Worm (Caenorhabditis elegans) whole organism, L2 larva: Measurements from ENCODE around the gene K02A6.3.

ENCODE experiments used
- C34F6.9 ChIP-seq: fragments of 150-350 bp; optimal IDR thresholded peaks from 2 replicates; lab custom pipeline; 2014; ENCODE audit warnings: missing biosample characterization, missing genetic modification characterization
- F13H6.1 ChIP-seq: sonication (generic microtip); optimal IDR thresholded peaks from 2 replicates; lab custom pipeline; 2016; ENCODE audit warnings: missing genetic modification characterization, missing compliant biosample characterization
- R02D3.7 ChIP-seq: fragments of 150-350 bp; optimal IDR thresholded peaks from 2 replicates; lab custom pipeline; 2014; ENCODE audit warnings: missing biosample characterization, missing genetic modification characterization
- Y55F3AM.14 ChIP-seq: fragments of 200-800 bp; sonication (Bioruptor generic); optimal IDR thresholded peaks from 2 replicates; lab custom pipeline; 2018; ENCODE audit warnings: mild to moderate bottlenecking, missing genetic modification characterization, missing compliant biosample characterization
- ZK546.5 ChIP-seq: sonication (generic microtip); optimal IDR thresholded peaks from 2 replicates; lab custom pipeline; 2017; ENCODE audit warnings: missing biosample characterization, missing genetic modification characterization
- alr-1 ChIP-seq: fragments of 150-350 bp; optimal IDR thresholded peaks from 2 replicates; lab custom pipeline; 2014; ENCODE audit warnings: missing biosample characterization, missing genetic modification characterization
- aly-2 ChIP-seq: fragments of 150-350 bp; optimal IDR thresholded peaks from 2 replicates; lab custom pipeline; 2014; ENCODE audit warnings: missing biosample characterization, missing genetic modification characterization
- ama-1 ChIP-seq: fragments of 150-350 bp; optimal IDR thresholded peaks from 2 replicates; lab custom pipeline; 2018; ENCODE audit warnings: inconsistent platforms
- blmp-1 ChIP-seq: sonication (generic microtip); optimal IDR thresholded peaks from 2 replicates; lab custom pipeline; 2017; ENCODE audit warnings: missing genetic modification characterization, mild to moderate bottlenecking, missing compliant biosample characterization, antibody characterized with exemption, moderate library complexity; ENCODE audit not compliant: insufficient read depth
- ceh-16 ChIP-seq: fragments of 150-350 bp; optimal IDR thresholded peaks from 2 replicates; lab custom pipeline; 2014; ENCODE audit warnings: missing biosample characterization, missing genetic modification characterization
- ceh-82 ChIP-seq: fragments of 150-350 bp; optimal IDR thresholded peaks from 2 replicates; lab custom pipeline; 2014; ENCODE audit warnings: missing biosample characterization, missing genetic modification characterization
- crh-2 ChIP-seq: sonication (generic microtip); optimal IDR thresholded peaks from 2 replicates; lab custom pipeline; 2017; ENCODE audit warnings: missing biosample characterization, missing genetic modification characterization
- dmd-4 ChIP-seq: sonication (generic microtip); optimal IDR thresholded peaks from 2 replicates; lab custom pipeline; 2017; ENCODE audit warnings: missing biosample characterization, missing genetic modification characterization
- egl-27 ChIP-seq: sonication (generic microtip); optimal IDR thresholded peaks from 3 replicates; lab custom pipeline; 2017; ENCODE audit warnings: missing biosample characterization, missing genetic modification reagents, missing genetic modification characterization
- elt-1 ChIP-seq: fragments of 150-350 bp; optimal IDR thresholded peaks from 2 replicates; lab custom pipeline; 2014; ENCODE audit warnings: missing biosample characterization, missing genetic modification characterization
- elt-3 ChIP-seq: sonication (generic microtip); optimal IDR thresholded peaks from 2 replicates; lab custom pipeline; 2017; ENCODE audit warnings: missing biosample characterization, missing genetic modification characterization
- fos-1 ChIP-seq: fragments of 150-350 bp; optimal IDR thresholded peaks from 2 replicates; lab custom pipeline; 2014; ENCODE audit warnings: missing biosample characterization, missing genetic modification characterization
- gmeb-1 ChIP-seq: fragments of 150-350 bp; optimal IDR thresholded peaks from 2 replicates; lab custom pipeline; 2014; ENCODE audit warnings: missing biosample characterization, missing genetic modification characterization
- lin-11 ChIP-seq: fragments of 150-350 bp; sonication (generic microtip); optimal IDR thresholded peaks from 2 replicates; lab custom pipeline; 2014; ENCODE audit warnings: missing biosample characterization, missing genetic modification characterization, inconsistent platforms, mixed read lengths
- lin-13 ChIP-seq: fragments of 150-350 bp; optimal IDR thresholded peaks from 2 replicates; lab custom pipeline; 2014; ENCODE audit warnings: missing biosample characterization, missing genetic modification reagents, missing genetic modification characterization
- lin-39 ChIP-seq: fragments of 150-350 bp; optimal IDR thresholded peaks from 2 replicates; lab custom pipeline; 2014; ENCODE audit warnings: missing biosample characterization, missing genetic modification reagents, missing genetic modification characterization
- lsy-2 ChIP-seq, 2 experiments: fragments of 150-350 bp in 1 of 2; sonication (generic microtip) in 1 of 2; optimal IDR thresholded peaks; 2 replicates each; lab custom pipeline; 2014 to 2017; ENCODE audit warnings: missing biosample characterization in 2 of 2, missing genetic modification characterization in 2 of 2
- mab-5 ChIP-seq: fragments of 150-350 bp; optimal IDR thresholded peaks from 2 replicates; lab custom pipeline; 2014; ENCODE audit warnings: missing biosample characterization, missing genetic modification characterization
- mbf-1 ChIP-seq: sonication (generic microtip); optimal IDR thresholded peaks from 2 replicates; lab custom pipeline; 2017; ENCODE audit warnings: missing biosample characterization, missing genetic modification characterization
- mdl-1 ChIP-seq, 2 experiments: fragments of 150-350 bp in 1 of 2; sonication (generic microtip) in 1 of 2; optimal IDR thresholded peaks; 2 replicates each; lab custom pipeline; 2017; ENCODE audit warnings: missing biosample characterization in 2 of 2, missing genetic modification characterization in 2 of 2
- nhr-10 ChIP-seq: sonication (generic microtip); optimal IDR thresholded peaks from 2 replicates; lab custom pipeline; 2017; ENCODE audit warnings: missing biosample characterization, missing genetic modification characterization
- nhr-11 ChIP-seq: fragments of 150-350 bp; optimal IDR thresholded peaks from 2 replicates; lab custom pipeline; 2014; ENCODE audit warnings: missing biosample characterization, missing genetic modification characterization
- nhr-12 ChIP-seq: fragments of 150-350 bp; optimal IDR thresholded peaks from 2 replicates; lab custom pipeline; 2014; ENCODE audit warnings: missing biosample characterization, missing genetic modification characterization
- nhr-129 ChIP-seq: fragments of 150-350 bp; optimal IDR thresholded peaks from 2 replicates; lab custom pipeline; 2014; ENCODE audit warnings: missing biosample characterization, missing genetic modification characterization
- nhr-21 ChIP-seq: fragments of 150-350 bp; optimal IDR thresholded peaks from 2 replicates; lab custom pipeline; 2014; ENCODE audit warnings: missing biosample characterization, missing genetic modification characterization
- nhr-23 ChIP-seq: fragments of 150-350 bp; optimal IDR thresholded peaks from 2 replicates; lab custom pipeline; 2014; ENCODE audit warnings: missing biosample characterization, missing genetic modification reagents, missing genetic modification characterization
- nhr-237 ChIP-seq: fragments of 150-350 bp; optimal IDR thresholded peaks from 2 replicates; lab custom pipeline; 2014; ENCODE audit warnings: missing biosample characterization, missing genetic modification characterization
- nhr-25 ChIP-seq: fragments of 150-350 bp; sonication (generic microtip); optimal IDR thresholded peaks from 3 replicates; lab custom pipeline; 2014; ENCODE audit warnings: missing biosample characterization, missing genetic modification characterization
- nhr-6 ChIP-seq: fragments of 150-350 bp; optimal IDR thresholded peaks from 2 replicates; lab custom pipeline; 2014; ENCODE audit warnings: missing biosample characterization, missing genetic modification characterization
- nhr-77 ChIP-seq: fragments of 150-350 bp; optimal IDR thresholded peaks from 2 replicates; lab custom pipeline; 2014; ENCODE audit warnings: missing biosample characterization, missing genetic modification characterization
- peb-1 ChIP-seq: fragments of 150-350 bp; optimal IDR thresholded peaks from 2 replicates; lab custom pipeline; 2014; ENCODE audit warnings: missing biosample characterization, missing genetic modification characterization
- sem-4 ChIP-seq: fragments of 150-350 bp; optimal IDR thresholded peaks from 2 replicates; lab custom pipeline; 2014; ENCODE audit warnings: missing biosample characterization, missing genetic modification reagents, missing genetic modification characterization
- skn-1 ChIP-seq: sonication (generic microtip); optimal IDR thresholded peaks from 2 replicates; lab custom pipeline; 2017; ENCODE audit warnings: missing biosample characterization, missing genetic modification characterization
- sma-3 ChIP-seq: sonication (generic microtip); optimal IDR thresholded peaks from 2 replicates; lab custom pipeline; 2016; ENCODE audit warnings: missing genetic modification reagents, missing genetic modification characterization, missing compliant biosample characterization
- sma-9 ChIP-seq, 2 experiments: fragments of 150-350 bp in 1 of 2; sonication (generic microtip) in 1 of 2; optimal IDR thresholded peaks; 2 replicates each; lab custom pipeline; 2014 to 2016; ENCODE audit warnings: missing genetic modification characterization in 2 of 2, mild to moderate bottlenecking in 1 of 2, missing biosample characterization in 1 of 2, missing compliant biosample characterization in 1 of 2, missing genetic modification reagents in 1 of 2, moderate library complexity in 1 of 2
- snpc-4 ChIP-seq: fragments of 150-350 bp; optimal IDR thresholded peaks from 2 replicates; lab custom pipeline; 2014; ENCODE audit warnings: missing biosample characterization, missing genetic modification characterization
- unc-39 ChIP-seq: fragments of 150-350 bp; optimal IDR thresholded peaks from 2 replicates; lab custom pipeline; 2014; ENCODE audit warnings: missing biosample characterization, missing genetic modification characterization
- unc-55 ChIP-seq: fragments of 150-350 bp; sonication (generic microtip); optimal IDR thresholded peaks from 3 replicates; lab custom pipeline; 2014; ENCODE audit warnings: missing biosample characterization, missing genetic modification reagents, missing genetic modification characterization
- unc-62 ChIP-seq: fragments of 150-350 bp; optimal IDR thresholded peaks from 2 replicates; lab custom pipeline; 2014; ENCODE audit warnings: missing biosample characterization, missing genetic modification reagents, missing genetic modification characterization
- zag-1 ChIP-seq: fragments of 150-350 bp; optimal IDR thresholded peaks from 2 replicates; lab custom pipeline; 2014; ENCODE audit warnings: missing biosample characterization, missing genetic modification characterization
- ztf-1 ChIP-seq: fragments of 200-800 bp; sonication (Bioruptor generic); conservative IDR thresholded peaks from 2 replicates; pipeline ENCODE4 v1.3.6; 2022; ENCODE audit warnings: missing genetic modification characterization, missing compliant biosample characterization
- ztf-11 ChIP-seq: sonication (generic microtip); optimal IDR thresholded peaks from 2 replicates; lab custom pipeline; 2017; ENCODE audit warnings: missing biosample characterization, missing genetic modification characterization
- ztf-4 ChIP-seq: fragments of 150-350 bp; optimal IDR thresholded peaks from 2 replicates; lab custom pipeline; 2014; ENCODE audit warnings: missing biosample characterization, missing genetic modification characterization

The K02A6.3 gene

ce11 chrX:8252293-8252692 lies 20.6 kb upstream of the K02A6.3 start, which contains the start of gene M60.6:
TSS of gene M60.6 (minus strand) at chrX:8252458.
- TF ChIP-seq lin-11 (tag; lab: Kevin White, UChicago) (no peak), nhr-25 (tag; lab: Kevin White, UChicago) (peak; percentile 54), sma-3 (GFP tag; lab: Kevin White, UChicago) (no peak), ama-1 (no peak), ztf-4 (no peak), nhr-12 (tag; lab: Kevin White, UChicago) (no peak), R02D3.7 (no peak), lin-13 (GFP tag; lab: Kevin White, UChicago) (no peak), nhr-11 (tag; lab: Kevin White, UChicago) (no peak), skn-1 (tag; lab: Kevin White, UChicago) (no peak), unc-55 (GFP tag; lab: Kevin White, UChicago) (peak; percentile 75), lin-39 (tag; lab: Kevin White, UChicago) (no peak), ztf-11 (no peak), nhr-77 (tag; lab: Kevin White, UChicago) (no peak), egl-27 (no peak), nhr-237 (tag; lab: Kevin White, UChicago) (no peak), sem-4 (tag; lab: Kevin White, UChicago) (peak; percentile 8), Y55F3AM.14 (GFP tag; lab: Kevin White, UChicago) (no peak), C34F6.9 (tag; lab: Kevin White, UChicago) (peak; percentile 23), nhr-23 (tag; lab: Kevin White, UChicago) (no peak), nhr-129 (tag; lab: Kevin White, UChicago) (peak; percentile 62), aly-2 (tag; lab: Kevin White, UChicago) (no peak), ZK546.5 (tag; lab: Kevin White, UChicago) (no peak), blmp-1 (no peak), ceh-82 (no peak), ztf-1 (GFP tag; lab: Robert Waterston, UW) (no peak), unc-62 (no peak), mdl-1 (tag; optimal IDR thresholded peaks at IDR 0.05; lab: Kevin White, UChicago) (peak in 1 of 2 experiments; percentile 13), alr-1 (tag; lab: Kevin White, UChicago) (no peak), crh-2 (tag; lab: Kevin White, UChicago) (no peak), zag-1 (tag; lab: Kevin White, UChicago) (peak; percentile 51), nhr-10 (tag; lab: Kevin White, UChicago) (no peak), nhr-6 (tag; lab: Kevin White, UChicago) (no peak), lsy-2 (tag; optimal IDR thresholded peaks at IDR 0.05; lab: Kevin White, UChicago) (peak in 1 of 2 experiments; percentile 32), fos-1 (no peak), elt-1 (tag; lab: Kevin White, UChicago) (no peak), dmd-4 (no peak), elt-3 (tag; lab: Kevin White, UChicago) (no peak), snpc-4 (tag; lab: Kevin White, UChicago) (no peak), sma-9 (GFP tag; optimal IDR thresholded peaks at IDR 0.05; lab: Kevin White, UChicago) (peak; percentile 56), sma-9 (tag; optimal IDR thresholded peaks at IDR 0.05; lab: Kevin White, UChicago) (no peak), unc-39 (tag; lab: Kevin White, UChicago) (no peak), nhr-21 (tag; lab: Kevin White, UChicago) (peak; percentile 2), mbf-1 (tag; lab: Kevin White, UChicago) (no peak), ceh-16 (no peak), peb-1 (tag; lab: Kevin White, UChicago) (no peak), F13H6.1 (tag; lab: Kevin White, UChicago) (peak; percentile 9), mab-5 (tag; lab: Kevin White, UChicago) (no peak), gmeb-1 (tag; lab: Kevin White, UChicago) (no peak)
